Fruit fly (Drosophila melanogaster): ENCODE data around the gene CG18178.
A peak's percentile ranks its signal among the peaks of the same experiment; 100 is the strongest.

The CG18178 gene

dm6 chr3L:9714537-9715144 lies 4.3 kb downstream of the CG18178 start (continued):
- TF ChIP-seq CG34406 (GFP tag; optimal IDR thresholded peaks at IDR 0.05): no peak

dm6 chr3L:9713828-9714536 lies 5.0 kb downstream of the CG18178 start, which contains the start of gene vsg:
vsg (plus strand) TSS chr3L:9714324.
- TF ChIP-seq Sox15 (GFP tag; optimal IDR thresholded peaks at IDR 0.05): peak; percentile 73
- TF ChIP-seq Gug (GFP tag; IDR thresholded peaks at IDR 0.05): peak; percentile 67
- TF ChIP-seq CG11294 (GFP tag; IDR thresholded peaks at IDR 0.05): peak; percentile 53; the same call in 1 of the 2 replicates
- peak; percentile 27 for TF ChIP-seq CG16779 (tag; optimal IDR thresholded peaks at IDR 0.05)
- TF ChIP-seq Eip78C (GFP tag): peak; percentile 80
- TF ChIP-seq CG11762 (GFP tag; optimal IDR thresholded peaks at IDR 0.05; ENCODE audit: insufficient read depth): peak; percentile 10
- peak; percentile 59 for TF ChIP-seq CG6792 (GFP tag; optimal IDR thresholded peaks at IDR 0.05)
- peak; percentile 82 for TF ChIP-seq CG8632 (GFP tag; optimal IDR thresholded peaks at IDR 0.05)
- peak; percentile 58 for TF ChIP-seq CG3919 (GFP tag; optimal IDR thresholded peaks at IDR 0.05)
- peak; percentile 24 for TF ChIP-seq CG9139 (GFP tag; optimal IDR thresholded peaks at IDR 0.05)
- peak; percentile 21 for TF ChIP-seq net (GFP tag; optimal IDR thresholded peaks at IDR 0.05)
- peak; percentile 62 for TF ChIP-seq dsx (GFP tag; optimal IDR thresholded peaks at IDR 0.05; ENCODE audit: poor library complexity, severe bottlenecking)
- no peak for TF ChIP-seq CG1621 (tag; optimal IDR thresholded peaks at IDR 0.05)
- TF ChIP-seq esn (GFP tag; optimal IDR thresholded peaks at IDR 0.05): peak; percentile 69
- peak; percentile 54 for TF ChIP-seq CG11902 (GFP tag; optimal IDR thresholded peaks at IDR 0.05)
- TF ChIP-seq Ets21C (GFP tag; optimal IDR thresholded peaks at IDR 0.05): peak; percentile 47
- peak; percentile 77 for TF ChIP-seq OdsH (GFP tag; optimal IDR thresholded peaks at IDR 0.05)
- no peak for TF ChIP-seq CG6276 (GFP tag; optimal IDR thresholded peaks at IDR 0.05)
- TF ChIP-seq Ets96B (tag; optimal IDR thresholded peaks at IDR 0.05): peak; percentile 76
- TF ChIP-seq Sox102F (GFP tag; optimal IDR thresholded peaks at IDR 0.05): no peak
- peak; percentile 55 for TF ChIP-seq CG10669 (GFP tag; optimal IDR thresholded peaks at IDR 0.05)
- no peak for TF ChIP-seq pdm3 (GFP tag; optimal IDR thresholded peaks at IDR 0.05)
- TF ChIP-seq fd85E (GFP tag; optimal IDR thresholded peaks at IDR 0.05): no peak
- TF ChIP-seq CG32006 (GFP tag; optimal IDR thresholded peaks at IDR 0.05): peak; percentile 83
- TF ChIP-seq dac (GFP tag; optimal IDR thresholded peaks at IDR 0.05): no peak
- peak; percentile 29 for TF ChIP-seq CG7368 (GFP tag; optimal IDR thresholded peaks at IDR 0.05)
- peak; percentile 90 for TF ChIP-seq CG10631 (GFP tag; optimal IDR thresholded peaks at IDR 0.05)
- TF ChIP-seq Eip93F (GFP tag; optimal IDR thresholded peaks at IDR 0.05): peak; percentile 47
- peak; percentile 46 for TF ChIP-seq Blimp-1 (GFP tag; optimal IDR thresholded peaks at IDR 0.05)
- TF ChIP-seq salr (GFP tag; optimal IDR thresholded peaks at IDR 0.05): peak in 1 of 2 experiments; percentile 82
- peak; percentile 14 for TF ChIP-seq Sox14 (GFP tag; optimal IDR thresholded peaks at IDR 0.05)
- peak in 1 of 2 experiments; percentile 60 for TF ChIP-seq ss (GFP tag; optimal IDR thresholded peaks at IDR 0.05)
- TF ChIP-seq Smox (GFP tag; optimal IDR thresholded peaks at IDR 0.05): peak; percentile 67
- TF ChIP-seq Hr39 (GFP tag; optimal IDR thresholded peaks at IDR 0.05): peak; percentile 54
- no peak for TF ChIP-seq fkh (GFP tag; optimal IDR thresholded peaks at IDR 0.05)
- TF ChIP-seq CG6163 (GFP tag; IDR thresholded peaks at IDR 0.05): no peak; the same call in 2 of the 3 replicates
- peak; percentile 71 for TF ChIP-seq CG31627 (GFP tag; optimal IDR thresholded peaks at IDR 0.05)
- peak; percentile 71 for TF ChIP-seq svp (GFP tag)
- peak; percentile 52 for TF ChIP-seq Lpt (GFP tag; optimal IDR thresholded peaks at IDR 0.05)
- TF ChIP-seq eg (GFP tag; IDR thresholded peaks at IDR 0.05): peak; percentile 69; the same call in 2 of the 3 replicates
- TF ChIP-seq spab (GFP tag; optimal IDR thresholded peaks at IDR 0.05): peak; percentile 42
- peak; percentile 48 for TF ChIP-seq fd59A (GFP tag; optimal IDR thresholded peaks at IDR 0.05)
- peak; percentile 61 for TF ChIP-seq Hr4 (GFP tag; optimal IDR thresholded peaks at IDR 0.05)
- peak; percentile 53 for TF ChIP-seq topi (GFP tag; optimal IDR thresholded peaks at IDR 0.05)
- peak; percentile 82 for TF ChIP-seq CG8119 (GFP tag; IDR thresholded peaks at IDR 0.05)
- peak; percentile 87 for TF ChIP-seq vri (GFP tag; optimal IDR thresholded peaks at IDR 0.05)
